Fruit fly (Drosophila melanogaster): ENCODE measurements around the gene Akap200.

Akap200 gene

dm6 chr2L:8464107-8464582 is 48.7 kb downstream of the Akap200 start, which contains the start of gene prg (continued):
- TF ChIP-seq CG11294 (GFP tag; IDR thresholded peaks at IDR 0.05) (0 out of 2 replicates have a peak, but pooled peaks have one; percentile 16), CG9139 (GFP tag; optimal IDR thresholded peaks at IDR 0.05) (peak; percentile 0), CG8319 (GFP tag; optimal IDR thresholded peaks at IDR 0.05) (no peak), fd59A (GFP tag; optimal IDR thresholded peaks at IDR 0.05) (no peak), CG3919 (GFP tag; optimal IDR thresholded peaks at IDR 0.05) (peak; percentile 75), fkh (GFP tag; optimal IDR thresholded peaks at IDR 0.05) (peak; percentile 75), ss (GFP tag; optimal IDR thresholded peaks at IDR 0.05) (peak; percentile 7 to 54), Hr38 (GFP tag; optimal IDR thresholded peaks at IDR 0.05) (no peak), dac (GFP tag; optimal IDR thresholded peaks at IDR 0.05) (no peak), CG8632 (GFP tag; optimal IDR thresholded peaks at IDR 0.05) (peak; percentile 58), Hr39 (GFP tag; optimal IDR thresholded peaks at IDR 0.05) (peak; percentile 52), pdm3 (GFP tag; optimal IDR thresholded peaks at IDR 0.05) (peak; percentile 64), CG7368 (GFP tag; optimal IDR thresholded peaks at IDR 0.05) (peak; percentile 17), Ets96B (tag; optimal IDR thresholded peaks at IDR 0.05) (peak; percentile 67), svp (GFP tag) (peak; percentile 90), CG1621 (tag; optimal IDR thresholded peaks at IDR 0.05) (peak; percentile 2), topi (GFP tag; optimal IDR thresholded peaks at IDR 0.05) (peak; percentile 75), Eip75B (GFP tag; optimal IDR thresholded peaks at IDR 0.05) (peak; percentile 77), acj6 (GFP tag; optimal IDR thresholded peaks at IDR 0.05) (peak; percentile 48), vri (GFP tag; optimal IDR thresholded peaks at IDR 0.05) (peak; percentile 19), Eip93F (GFP tag; optimal IDR thresholded peaks at IDR 0.05) (peak; percentile 51), CG8119 (GFP tag; IDR thresholded peaks at IDR 0.05) (peak; percentile 56; the same call in 1 of the 3 replicates)

dm6 chr2L:8466643-8467042 is 51.2 kb downstream of the Akap200 start, which contains the start of gene dachs:
dachs (plus strand) TSS chr2L:8466817.
- TF ChIP-seq svp (GFP tag) (peak; percentile 30), CG4318 (GFP tag; optimal IDR thresholded peaks at IDR 0.05) (no peak), Eip78C (GFP tag) (peak; percentile 50), Eip93F (GFP tag; optimal IDR thresholded peaks at IDR 0.05) (no peak)

dm6 chr2L:8468929-8469681 is 53.6 kb downstream of the Akap200 start:
- TF ChIP-seq Eip78C (GFP tag) = peak; percentile 79
- no peak for TF ChIP-seq CG34406 (GFP tag; optimal IDR thresholded peaks at IDR 0.05)
- TF ChIP-seq CG3919 (GFP tag; optimal IDR thresholded peaks at IDR 0.05) = peak; percentile 34
- peak; percentile 29 for TF ChIP-seq Smox (GFP tag; optimal IDR thresholded peaks at IDR 0.05)
- TF ChIP-seq net (GFP tag; optimal IDR thresholded peaks at IDR 0.05) = no peak
- TF ChIP-seq dac (GFP tag; optimal IDR thresholded peaks at IDR 0.05) = no peak
- peak; percentile 68 for TF ChIP-seq svp (GFP tag)
- peak; percentile 28 for TF ChIP-seq CG6792 (GFP tag; optimal IDR thresholded peaks at IDR 0.05)
- peak; percentile 14 for TF ChIP-seq vri (GFP tag; optimal IDR thresholded peaks at IDR 0.05)
- peak; percentile 37 for TF ChIP-seq CG32006 (GFP tag; optimal IDR thresholded peaks at IDR 0.05)
- peak; percentile 32 for TF ChIP-seq OdsH (GFP tag; optimal IDR thresholded peaks at IDR 0.05)
- peak; percentile 32 for TF ChIP-seq achi (GFP tag; optimal IDR thresholded peaks at IDR 0.05)
- peak; percentile 21 for TF ChIP-seq CG3032 (tag; optimal IDR thresholded peaks at IDR 0.05)
- no peak for TF ChIP-seq spab (GFP tag; optimal IDR thresholded peaks at IDR 0.05)
- peak; percentile 23 for TF ChIP-seq lz (GFP tag; optimal IDR thresholded peaks at IDR 0.05)
- TF ChIP-seq CG31627 (GFP tag; optimal IDR thresholded peaks at IDR 0.05) = peak; percentile 36
- TF ChIP-seq Blimp-1 (GFP tag; optimal IDR thresholded peaks at IDR 0.05) = peak; percentile 1
- peak; percentile 5 for TF ChIP-seq CG8632 (GFP tag; optimal IDR thresholded peaks at IDR 0.05)
- TF ChIP-seq ss (GFP tag; optimal IDR thresholded peaks at IDR 0.05) = peak in 1 of 2 experiments; percentile 94
- no peak for TF ChIP-seq CG7368 (GFP tag; optimal IDR thresholded peaks at IDR 0.05)
- TF ChIP-seq Sox14 (GFP tag; optimal IDR thresholded peaks at IDR 0.05) = peak; percentile 7
- peak; percentile 52 for TF ChIP-seq Sox102F (GFP tag; optimal IDR thresholded peaks at IDR 0.05)
- no peak for TF ChIP-seq fkh (GFP tag; optimal IDR thresholded peaks at IDR 0.05)
- peak; percentile 24 for TF ChIP-seq Eip75B (GFP tag; optimal IDR thresholded peaks at IDR 0.05)
- TF ChIP-seq Hr39 (GFP tag; optimal IDR thresholded peaks at IDR 0.05) = peak; percentile 44
- peak; percentile 47 for TF ChIP-seq topi (GFP tag; optimal IDR thresholded peaks at IDR 0.05)
- peak; percentile 20 for TF ChIP-seq pdm3 (GFP tag; optimal IDR thresholded peaks at IDR 0.05)
- peak; percentile 15 for TF ChIP-seq acj6 (GFP tag; optimal IDR thresholded peaks at IDR 0.05)
- TF ChIP-seq CG10631 (GFP tag; optimal IDR thresholded peaks at IDR 0.05) = peak; percentile 21
- peak; percentile 41 for TF ChIP-seq esn (GFP tag; optimal IDR thresholded peaks at IDR 0.05)
- peak; percentile 8 for TF ChIP-seq cyc (GFP tag; optimal IDR thresholded peaks at IDR 0.05)
- TF ChIP-seq Met (GFP tag; optimal IDR thresholded peaks at IDR 0.05) = peak; percentile 48
- no peak for TF ChIP-seq CG16779 (tag; optimal IDR thresholded peaks at IDR 0.05)

All from whole organism, prepupa.